Fruit fly (Drosophila melanogaster): ENCODE results near the gene Adk2.
A peak's percentile ranks its signal among the peaks of the same experiment; 100 is the strongest.

DNA sequence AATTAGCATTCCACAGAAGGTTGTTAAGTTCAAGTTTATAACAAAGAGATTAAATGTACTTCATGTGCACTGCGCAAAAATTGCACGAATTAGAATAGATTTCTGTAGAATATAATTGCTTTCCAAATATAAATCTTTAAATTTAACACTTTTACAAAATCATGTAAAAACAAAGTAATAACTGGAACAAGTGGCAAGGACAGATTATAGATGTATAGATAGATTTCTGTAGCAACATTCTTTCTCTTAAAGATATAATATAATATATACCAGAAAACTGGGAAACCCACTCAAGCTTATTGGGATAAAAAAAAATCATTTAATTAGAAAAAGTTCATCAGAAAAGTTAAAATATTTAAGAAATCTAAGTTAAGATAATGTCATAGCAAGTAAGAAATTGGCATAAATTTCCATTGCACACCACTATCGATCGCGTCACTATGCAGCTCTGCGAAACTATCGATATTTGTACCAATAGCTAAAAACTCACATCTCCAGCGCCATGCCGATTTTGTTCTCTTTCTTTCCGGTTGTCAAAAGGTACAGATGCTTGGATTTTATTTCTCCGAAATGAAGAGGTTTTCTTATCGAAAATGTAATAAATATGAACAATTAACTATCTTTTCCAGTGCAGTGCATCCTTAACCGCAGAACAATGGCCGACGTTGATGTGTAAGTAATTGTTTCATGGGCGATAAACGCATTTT, 519 bp upstream of the Adk2 start, which contains the start of gene RpS12:
- peak; percentile 87 for TF ChIP-seq CG13296 (GFP tag; optimal IDR thresholded peaks at IDR 0.05)
- TF ChIP-seq CG18262 (tag; optimal IDR thresholded peaks at IDR 0.05) = peak; percentile 41
- TF ChIP-seq mam (GFP tag; optimal IDR thresholded peaks at IDR 0.05) = peak; percentile 84
- TF ChIP-seq CG10431 (GFP tag; optimal IDR thresholded peaks at IDR 0.05) = peak; percentile 75
- TF ChIP-seq CG10959 (GFP tag; IDR thresholded peaks at IDR 0.05) = peak; percentile 55; the same call in 1 of the 2 replicates
- TF ChIP-seq CG8290 (GFP tag; optimal IDR thresholded peaks at IDR 0.05) = peak; percentile 71
- peak in 1 of 2 experiments; percentile 95 for TF ChIP-seq CG8290 (tag; optimal IDR thresholded peaks at IDR 0.05)
